Fruit fly (Drosophila melanogaster) whole organism, embryonic: ENCODE measurements around the gene Dpm3.
A peak's percentile ranks its signal among the peaks of the same experiment; 100 is the strongest.

Experiments
- BtbVII ChIP-seq: fragments of 200-800 bp; sonication (Bioruptor generic); optimal IDR thresholded peaks from 3 replicates; lab custom pipeline; 2017; ENCODE audit warnings: missing biosample characterization, mild to moderate bottlenecking, missing genetic modification characterization
- CG12942 ChIP-seq: fragments of 200-800 bp; sonication (Bioruptor generic); optimal IDR thresholded peaks from 3 replicates; lab custom pipeline; 2016; ENCODE audit warnings: missing biosample characterization, missing genetic modification characterization
- CG13424 ChIP-seq: fragments of 200-800 bp; sonication (Bioruptor generic); optimal IDR thresholded peaks from 2 replicates; lab custom pipeline; 2019; ENCODE audit warnings: missing biosample characterization, mild to moderate bottlenecking, missing genetic modification characterization, moderate library complexity
- CG15479 ChIP-seq: fragments of 200-800 bp; sonication (Bioruptor generic); optimal IDR thresholded peaks from 3 replicates; lab custom pipeline; 2019; ENCODE audit warnings: missing biosample characterization, mild to moderate bottlenecking, missing genetic modification characterization, moderate library complexity
- CG15696 ChIP-seq: fragments of 200-800 bp; sonication (Bioruptor generic); optimal IDR thresholded peaks from 2 replicates; lab custom pipeline; 2019; ENCODE audit warnings: missing biosample characterization, mild to moderate bottlenecking, missing genetic modification characterization, moderate library complexity
- CG16863 ChIP-seq: fragments of 200-800 bp; sonication (Bioruptor generic); optimal IDR thresholded peaks from 3 replicates; lab custom pipeline; 2016; ENCODE audit warnings: missing biosample characterization, missing genetic modification characterization
- CG17361 ChIP-seq: fragments of 200-800 bp; sonication (Bioruptor generic); IDR thresholded peaks from 3 replicates; pipeline ENCODE4 v1.3.6; 2022; ENCODE audit warnings: missing biosample characterization, missing genetic modification characterization
- CG17912 ChIP-seq: fragments of 200-800 bp; sonication (Bioruptor generic); optimal IDR thresholded peaks from 2 replicates; lab custom pipeline; 2018; ENCODE audit warnings: missing biosample characterization, mild to moderate bottlenecking, missing genetic modification characterization
- CG1792 ChIP-seq: fragments of 200-800 bp; sonication (Bioruptor generic); optimal IDR thresholded peaks from 2 replicates; lab custom pipeline; 2016; ENCODE audit warnings: missing biosample characterization, missing genetic modification characterization
- CG18619 ChIP-seq: fragments of 200-800 bp; sonication (Bioruptor generic); optimal IDR thresholded peaks from 3 replicates; lab custom pipeline; 2017; ENCODE audit warnings: missing biosample characterization, mild to moderate bottlenecking, missing genetic modification characterization
- CG2120 ChIP-seq: fragments of 200-800 bp; sonication (Bioruptor generic); optimal IDR thresholded peaks from 3 replicates; lab custom pipeline; 2016; ENCODE audit warnings: missing biosample characterization, missing genetic modification characterization
- CG30403 ChIP-seq: fragments of 200-800 bp; sonication (Bioruptor generic); optimal IDR thresholded peaks from 3 replicates; lab custom pipeline; 2016; ENCODE audit warnings: missing biosample characterization, missing genetic modification characterization
- CG3726 ChIP-seq: fragments of 200-800 bp; sonication (Bioruptor generic); IDR thresholded peaks from 3 replicates; pipeline ENCODE4, ENCODE4 v1.3.6; 2022; ENCODE audit warnings: missing biosample characterization, missing genetic modification characterization
- CG43689 ChIP-seq: fragments of 200-800 bp; sonication (Bioruptor generic); IDR thresholded peaks from 2 replicates; pipeline ENCODE4 v1.3.6; 2022; ENCODE audit warnings: missing biosample characterization, missing genetic modification characterization
- CG4820 ChIP-seq: fragments of 200-800 bp; sonication (Bioruptor generic); optimal IDR thresholded peaks from 3 replicates; lab custom pipeline; 2016; ENCODE audit warnings: missing biosample characterization, missing genetic modification characterization
- CG6254 ChIP-seq: fragments of 200-800 bp; sonication (Bioruptor generic); optimal IDR thresholded peaks from 3 replicates; lab custom pipeline; 2017; ENCODE audit warnings: mild to moderate bottlenecking, missing biosample characterization, missing genetic modification reagents, missing genetic modification characterization
- CG6854 ChIP-seq: fragments of 200-800 bp; sonication (Bioruptor generic); optimal IDR thresholded peaks from 3 replicates; lab custom pipeline; 2017; ENCODE audit warnings: missing biosample characterization, mild to moderate bottlenecking, missing genetic modification characterization
- CG7987 ChIP-seq: fragments of 200-800 bp; sonication (Bioruptor generic); optimal IDR thresholded peaks from 2 replicates; lab custom pipeline; 2018; ENCODE audit warnings: missing biosample characterization, mild to moderate bottlenecking, missing genetic modification characterization, moderate library complexity
- CG8290 ChIP-seq, 3 experiments: fragments of 200-800 bp; sonication (Bioruptor generic); optimal IDR thresholded peaks; 2 replicates each; lab custom pipeline; 2016 to 2019; ENCODE audit warnings: missing biosample characterization in 3 of 3, missing genetic modification characterization in 3 of 3, mild to moderate bottlenecking in 2 of 3, moderate library complexity in 1 of 3
- CG8359 ChIP-seq: fragments of 200-800 bp; sonication (Bioruptor generic); optimal IDR thresholded peaks from 2 replicates; lab custom pipeline; 2017; ENCODE audit warnings: missing biosample characterization, mild to moderate bottlenecking, missing genetic modification characterization, borderline replicate concordance
- CG9437 ChIP-seq: fragments of 200-800 bp; sonication (Bioruptor generic); optimal IDR thresholded peaks from 2 replicates; lab custom pipeline; 2018; ENCODE audit warnings: missing biosample characterization, mild to moderate bottlenecking, missing genetic modification characterization
- CG9817 ChIP-seq: fragments of 200-800 bp; sonication (Bioruptor generic); optimal IDR thresholded peaks from 2 replicates; lab custom pipeline; 2018; ENCODE audit warnings: missing biosample characterization, mild to moderate bottlenecking, missing genetic modification characterization, moderate library complexity
- D ChIP-seq, 2 experiments: fragments of 200-800 bp in 1 of 2; fragments of >200 bp in 1 of 2; sonication (Bioruptor generic) in 1 of 2; optimal IDR thresholded peaks; 2 replicates in 1 of 2; 3 replicates in 1 of 2; lab custom pipeline; 2017; ENCODE audit warnings: mild to moderate bottlenecking in 1 of 2, missing biosample characterization in 1 of 2, missing genetic modification characterization in 1 of 2, missing genetic modification reagents in 1 of 2
- Deaf1 ChIP-seq: fragments of 200-800 bp; optimal IDR thresholded peaks from 3 replicates; lab custom pipeline; 2019; ENCODE audit warnings: missing biosample characterization, mild to moderate bottlenecking, missing genetic modification characterization, moderate library complexity
- Dek ChIP-seq: fragments of 200-800 bp; sonication (Bioruptor generic); optimal IDR thresholded peaks from 3 replicates; lab custom pipeline; 2019; ENCODE audit warnings: missing biosample characterization, mild to moderate bottlenecking, missing genetic modification characterization, moderate library complexity
- Dip2 ChIP-seq: fragments of 200-800 bp; sonication (Bioruptor generic); IDR thresholded peaks from 2 replicates; pipeline ENCODE4 v1.3.6; 2022; ENCODE audit warnings: missing biosample characterization, missing genetic modification characterization
- Drgx ChIP-seq: fragments of 200-800 bp; sonication (Bioruptor generic); IDR thresholded peaks from 2 replicates; pipeline ENCODE4 v1.3.6; 2022; ENCODE audit warnings: missing biosample characterization, missing genetic modification characterization
- Eip74EF ChIP-seq, 2 experiments: fragments of 200-800 bp in 1 of 2; fragments of >200 bp in 1 of 2; sonication (Bioruptor generic) in 1 of 2; optimal IDR thresholded peaks; 2 replicates each; lab custom pipeline; 2017 to 2019; ENCODE audit warnings: missing biosample characterization in 2 of 2, missing genetic modification characterization in 2 of 2, mild to moderate bottlenecking in 1 of 2, moderate library complexity in 1 of 2
- Fer2 ChIP-seq: fragments of 200-800 bp; sonication (Bioruptor generic); optimal IDR thresholded peaks from 2 replicates; lab custom pipeline; 2018; ENCODE audit warnings: missing biosample characterization, mild to moderate bottlenecking, missing genetic modification characterization, moderate library complexity
- H2.0 ChIP-seq: fragments of 200-800 bp; sonication (Bioruptor generic); IDR thresholded peaks from 2 replicates; pipeline ENCODE4 v1.3.6; 2022; ENCODE audit warnings: missing biosample characterization, missing genetic modification characterization
- Hr78 ChIP-seq, 2 experiments: fragments of 200-800 bp in 1 of 2; fragments of >200 bp in 1 of 2; sonication (Bioruptor generic) in 1 of 2; optimal IDR thresholded peaks; 2 replicates each; lab custom pipeline; 2017 to 2019; ENCODE audit warnings: missing biosample characterization in 2 of 2, missing genetic modification characterization in 2 of 2, mild to moderate bottlenecking in 1 of 2, moderate library complexity in 1 of 2
- MTF-1 ChIP-seq: fragments of 200-800 bp; sonication (Bioruptor generic); optimal IDR thresholded peaks from 2 replicates; lab custom pipeline; 2018; ENCODE audit warnings: missing biosample characterization, mild to moderate bottlenecking, missing genetic modification characterization, borderline replicate concordance
- Oaz ChIP-seq: fragments of 200-800 bp; sonication (Bioruptor generic); IDR thresholded peaks from 2 replicates; pipeline ENCODE4 v1.3.6; 2022; ENCODE audit warnings: missing biosample characterization, missing genetic modification characterization
- Sry-β ChIP-seq: fragments of 200-800 bp; sonication (Bioruptor generic); optimal IDR thresholded peaks from 2 replicates; lab custom pipeline; 2018; ENCODE audit warnings: missing biosample characterization, mild to moderate bottlenecking, missing genetic modification characterization, moderate library complexity
- ab ChIP-seq: fragments of 200-800 bp; sonication (Bioruptor generic); optimal IDR thresholded peaks from 2 replicates; lab custom pipeline; 2016; ENCODE audit warnings: missing biosample characterization, missing genetic modification characterization
- bab2 ChIP-seq: fragments of 200-800 bp; sonication (Bioruptor generic); optimal IDR thresholded peaks from 2 replicates; lab custom pipeline; 2016; ENCODE audit warnings: missing biosample characterization, missing genetic modification characterization
- bowl ChIP-seq: fragments of 200-800 bp; sonication (Bioruptor generic); IDR thresholded peaks from 2 replicates; pipeline ENCODE4 v1.3.6; 2022; ENCODE audit warnings: missing biosample characterization, missing genetic modification characterization
- btn ChIP-seq: fragments of 200-800 bp; sonication (Bioruptor generic); optimal IDR thresholded peaks from 2 replicates; lab custom pipeline; 2016; ENCODE audit warnings: missing biosample characterization, missing genetic modification characterization
- cg ChIP-seq: fragments of 200-800 bp; sonication (Bioruptor generic); optimal IDR thresholded peaks from 3 replicates; lab custom pipeline; 2019; ENCODE audit warnings: missing biosample characterization, mild to moderate bottlenecking, missing genetic modification characterization, moderate library complexity
- dan ChIP-seq: fragments of 200-800 bp; sonication (Bioruptor generic); IDR thresholded peaks from 2 replicates; pipeline ENCODE4 v1.3.6; 2022; ENCODE audit warnings: missing biosample characterization, missing genetic modification characterization
- her ChIP-seq: fragments of 200-800 bp; sonication (Bioruptor generic); optimal IDR thresholded peaks from 2 replicates; lab custom pipeline; 2016; ENCODE audit warnings: missing biosample characterization, missing genetic modification characterization
- knrl ChIP-seq: fragments of 200-800 bp; sonication (Bioruptor generic); IDR thresholded peaks from 3 replicates; pipeline ENCODE4 v1.3.6; 2022; ENCODE audit warnings: missing biosample characterization, missing genetic modification characterization; ENCODE audit not compliant: partially characterized antibody
- pros ChIP-seq: fragments of 200-800 bp; sonication (Bioruptor generic); optimal IDR thresholded peaks from 3 replicates; lab custom pipeline; 2019; ENCODE audit warnings: missing biosample characterization, mild to moderate bottlenecking, missing genetic modification characterization, moderate library complexity
- pum ChIP-seq: fragments of 200-800 bp; sonication (Bioruptor generic); optimal IDR thresholded peaks from 2 replicates; lab custom pipeline; 2016; ENCODE audit warnings: missing biosample characterization, missing genetic modification characterization
- sna ChIP-seq: fragments of 200-800 bp; sonication (Bioruptor generic); IDR thresholded peaks from 2 replicates; pipeline ENCODE4 v1.3.6; 2022; ENCODE audit warnings: missing biosample characterization, missing genetic modification characterization; ENCODE audit not compliant: partially characterized antibody
- sr ChIP-seq: fragments of 200-800 bp; sonication (Bioruptor generic); IDR thresholded peaks from 3 replicates; pipeline ENCODE4 v1.3.6; 2022; ENCODE audit warnings: missing biosample characterization, missing genetic modification characterization
- sug ChIP-seq: fragments of 200-800 bp; optimal IDR thresholded peaks from 2 replicates; lab custom pipeline; 2019; ENCODE audit warnings: missing biosample characterization, mild to moderate bottlenecking, missing genetic modification characterization, moderate library complexity
- ttk ChIP-seq: fragments of 200-800 bp; sonication (Bioruptor generic); IDR thresholded peaks from 2 replicates; pipeline ENCODE4 v2.1.2; 2022; ENCODE audit warnings: missing biosample characterization, missing genetic modification characterization
- usp ChIP-seq: fragments of >200 bp; optimal IDR thresholded peaks from 2 replicates; lab custom pipeline; 2017; ENCODE audit warnings: missing biosample characterization, missing genetic modification characterization

Dpm3 gene

DNA sequence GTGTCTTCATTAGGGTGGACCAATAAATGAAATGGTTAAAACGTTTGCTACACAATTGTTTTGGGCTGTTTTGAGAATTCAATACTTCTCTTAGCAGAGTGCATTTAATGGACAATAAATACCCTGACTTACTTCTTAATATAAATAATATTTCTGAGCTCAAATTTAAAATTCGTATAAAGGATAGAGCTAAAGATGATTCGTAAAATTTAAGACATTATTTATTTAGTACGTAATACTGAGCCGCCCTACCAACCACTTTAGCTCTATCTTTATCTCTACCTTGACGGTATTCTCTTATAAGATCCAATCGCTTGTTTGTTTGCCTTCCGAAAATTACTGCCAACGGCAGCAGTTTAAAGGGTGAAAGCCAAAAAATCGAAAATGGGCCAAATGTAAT lies 30.8 kb upstream of the Dpm3 start (continued):
- peak; percentile 41 for TF ChIP-seq CG8290 (GFP tag; optimal IDR thresholded peaks at IDR 0.05; lab: Kevin White, UChicago)
- TF ChIP-seq CG8290 (tag; optimal IDR thresholded peaks at IDR 0.05; lab: Kevin White, UChicago), result peak in 1 of 2 experiments; percentile 72
- peak; percentile 47 for TF ChIP-seq CG16863 (GFP tag; lab: Kevin White, UChicago)
- TF ChIP-seq bab2 (GFP tag; lab: Kevin White, UChicago), result peak; percentile 26
- TF ChIP-seq pros (GFP tag; lab: Kevin White, UChicago), result no peak
- peak; percentile 46; the same call in 1 of the 2 replicates for TF ChIP-seq ttk (GFP tag; lab: Robert Waterston, UW)
- peak; percentile 47; the same call in 1 of the 2 replicates for TF ChIP-seq CG43689 (GFP tag; lab: Robert Waterston, UW)
- TF ChIP-seq CG9437 (GFP tag; lab: Kevin White, UChicago), result peak; percentile 79
- TF ChIP-seq MTF-1 (GFP tag; lab: Kevin White, UChicago), result peak; percentile 47
- peak; percentile 55 for TF ChIP-seq CG6254 (GFP tag; lab: Kevin White, UChicago)
- TF ChIP-seq CG17912 (GFP tag; lab: Kevin White, UChicago), result no peak
- TF ChIP-seq CG17361, result peak; percentile 81
- TF ChIP-seq CG12942, result peak; percentile 70
- peak; percentile 78 for TF ChIP-seq CG15696 (tag; lab: Kevin White, UChicago)
- 0 out of 3 replicates have a peak, but pooled peaks have one; percentile 7 for TF ChIP-seq sr (GFP tag; lab: Robert Waterston, UW)
- no peak for TF ChIP-seq CG15479 (GFP tag; lab: Kevin White, UChicago)
- peak; percentile 5 for TF ChIP-seq her (GFP tag; lab: Kevin White, UChicago)
- TF ChIP-seq CG13424 (tag; lab: Kevin White, UChicago), result peak; percentile 93
- no peak for TF ChIP-seq sna (GFP tag; lab: Robert Waterston, UW)
- peak; percentile 6; the same call in 1 of the 2 replicates for TF ChIP-seq bowl (GFP tag; lab: Robert Waterston, UW)
- TF ChIP-seq CG9817, result peak; percentile 76
- TF ChIP-seq cg (GFP tag; lab: Kevin White, UChicago), result no peak
- peak; percentile 39 for TF ChIP-seq Deaf1 (tag; lab: Kevin White, UChicago)
- peak; percentile 57 for TF ChIP-seq CG4820 (GFP tag; lab: Kevin White, UChicago)
- TF ChIP-seq D (optimal IDR thresholded peaks at IDR 0.05; lab: Kevin White, UChicago), result no peak
- TF ChIP-seq D (GFP tag; optimal IDR thresholded peaks at IDR 0.05; lab: Kevin White, UChicago), result peak; percentile 37
- no peak for TF ChIP-seq btn (GFP tag; lab: Kevin White, UChicago)
- peak; percentile 83 for TF ChIP-seq H2.0 (GFP tag; lab: Robert Waterston, UW)
- peak in 1 of 2 experiments; percentile 65 for TF ChIP-seq Eip74EF (GFP tag; optimal IDR thresholded peaks at IDR 0.05; lab: Kevin White, UChicago)
- peak; percentile 44; the same call in 1 of the 2 replicates for TF ChIP-seq Oaz
- TF ChIP-seq CG3726 (GFP tag; lab: Robert Waterston, UW), result no peak
- no peak for TF ChIP-seq dan (GFP tag; lab: Robert Waterston, UW)
- TF ChIP-seq Dip2, result no peak
- peak; percentile 42 for TF ChIP-seq Fer2 (tag; lab: Kevin White, UChicago)
- peak in 1 of 2 experiments; percentile 13 for TF ChIP-seq Hr78 (GFP tag; optimal IDR thresholded peaks at IDR 0.05; lab: Kevin White, UChicago)
- TF ChIP-seq CG18619 (GFP tag; lab: Kevin White, UChicago), result peak; percentile 81
- TF ChIP-seq usp (GFP tag; lab: Kevin White, UChicago), result no peak
- peak; percentile 64 for TF ChIP-seq CG8359 (GFP tag; lab: Kevin White, UChicago)
- TF ChIP-seq Sry-β (GFP tag; lab: Kevin White, UChicago), result no peak
- TF ChIP-seq ab (GFP tag; lab: Kevin White, UChicago), result no peak
- no peak for TF ChIP-seq CG7987
- TF ChIP-seq Dek, result peak; percentile 75
- peak; percentile 82 for TF ChIP-seq Drgx
- TF ChIP-seq CG2120 (GFP tag; lab: Kevin White, UChicago), result peak; percentile 80
- peak; percentile 67 for TF ChIP-seq sug
- TF ChIP-seq pum (GFP tag; lab: Kevin White, UChicago), result peak; percentile 29
- TF ChIP-seq CG6854, result peak; percentile 69
- peak; percentile 82 for TF ChIP-seq CG30403 (GFP tag; lab: Kevin White, UChicago)
- TF ChIP-seq knrl (GFP tag; lab: Robert Waterston, UW), result no peak
- TF ChIP-seq CG1792 (GFP tag; lab: Kevin White, UChicago), result no peak
- TF ChIP-seq BtbVII (GFP tag; lab: Kevin White, UChicago), result peak; percentile 60
